Fruit fly (Drosophila melanogaster) whole organism, embryonic: ENCODE data around the gene Invadolysin.

ENCODE experiments used
- ATbp ChIP-seq: fragments of 200-800 bp; sonication (Bioruptor generic); optimal IDR thresholded peaks from 2 replicates; lab custom pipeline; 2017; ENCODE audit warnings: missing biosample characterization, mild to moderate bottlenecking, missing genetic modification characterization, missing genetic modification reagents
- Blimp-1 ChIP-seq: fragments of 200-800 bp; sonication (Bioruptor generic); optimal IDR thresholded peaks from 3 replicates; lab custom pipeline; 2018; ENCODE audit warnings: missing biosample characterization, missing genetic modification characterization, mild to moderate bottlenecking, moderate library complexity, missing genetic modification reagents
- C15 ChIP-seq: fragments of 200-800 bp; sonication (Bioruptor generic); IDR thresholded peaks from 3 replicates; pipeline ENCODE4 v1.3.6; 2022; ENCODE audit warnings: missing biosample characterization, missing genetic modification characterization
- CG10321 ChIP-seq: fragments of 200-800 bp; sonication (Bioruptor generic); IDR thresholded peaks from 2 replicates; pipeline ENCODE4 v1.3.6; 2022; ENCODE audit warnings: missing biosample characterization, missing genetic modification characterization
- CG12299 ChIP-seq: fragments of 200-800 bp; sonication (Bioruptor generic); optimal IDR thresholded peaks from 2 replicates; lab custom pipeline; 2018; ENCODE audit warnings: missing biosample characterization, mild to moderate bottlenecking, missing genetic modification characterization
- CG12769 ChIP-seq: fragments of 200-800 bp; sonication (Bioruptor generic); optimal IDR thresholded peaks from 2 replicates; lab custom pipeline; 2019; ENCODE audit warnings: missing biosample characterization, mild to moderate bottlenecking, missing genetic modification characterization, moderate library complexity
- CG14050 ChIP-seq: fragments of 200-800 bp; sonication (Bioruptor generic); IDR thresholded peaks from 3 replicates; pipeline ENCODE4 v1.3.6; 2022; ENCODE audit warnings: missing biosample characterization, missing genetic modification characterization
- CG14667 ChIP-seq: fragments of 200-800 bp; sonication (Bioruptor generic); IDR thresholded peaks from 2 replicates; pipeline ENCODE4 v1.3.6; 2022; ENCODE audit warnings: missing biosample characterization, missing genetic modification characterization
- CG14965 ChIP-seq: fragments of 200-800 bp; sonication (Bioruptor generic); optimal IDR thresholded peaks from 2 replicates; lab custom pipeline; 2016; ENCODE audit warnings: missing biosample characterization, missing genetic modification characterization, borderline replicate concordance
- CG15073 ChIP-seq: fragments of 200-800 bp; sonication (Bioruptor generic); optimal IDR thresholded peaks from 2 replicates; lab custom pipeline; 2016; ENCODE audit warnings: missing biosample characterization, missing genetic modification characterization
- CG1647 ChIP-seq: fragments of 200-800 bp; sonication (Bioruptor generic); optimal IDR thresholded peaks from 3 replicates; lab custom pipeline; 2016; ENCODE audit warnings: missing biosample characterization, missing genetic modification characterization
- CG16779 ChIP-seq: fragments of 200-800 bp; sonication (Bioruptor generic); IDR thresholded peaks from 2 replicates; pipeline ENCODE4 v1.3.6; 2022; ENCODE audit warnings: missing biosample characterization, missing genetic modification characterization
- CG17186 ChIP-seq: fragments of 200-800 bp; sonication (Bioruptor generic); optimal IDR thresholded peaks from 3 replicates; lab custom pipeline; 2017; ENCODE audit warnings: missing biosample characterization, missing genetic modification reagents, missing genetic modification characterization
- CG17829 ChIP-seq: fragments of 200-800 bp; optimal IDR thresholded peaks from 2 replicates; lab custom pipeline; 2019; ENCODE audit warnings: missing biosample characterization, mild to moderate bottlenecking, missing genetic modification characterization, moderate library complexity
- CG18764 ChIP-seq: fragments of 200-800 bp; sonication (Bioruptor generic); optimal IDR thresholded peaks from 3 replicates; lab custom pipeline; 2016; ENCODE audit warnings: missing biosample characterization, missing genetic modification characterization
- CG2712 ChIP-seq: fragments of 200-800 bp; optimal IDR thresholded peaks from 3 replicates; lab custom pipeline; 2019; ENCODE audit warnings: missing biosample characterization, mild to moderate bottlenecking, missing genetic modification characterization, moderate library complexity
- CG31388 ChIP-seq: fragments of 200-800 bp; sonication (Bioruptor generic); optimal IDR thresholded peaks from 2 replicates; lab custom pipeline; 2016; ENCODE audit warnings: missing biosample characterization, missing genetic modification characterization
- CG33213 ChIP-seq: fragments of 200-800 bp; sonication (Bioruptor generic); optimal IDR thresholded peaks from 3 replicates; lab custom pipeline; 2016; ENCODE audit warnings: missing biosample characterization, missing genetic modification characterization
- CG4617 ChIP-seq: fragments of 200-800 bp; sonication (Bioruptor generic); optimal IDR thresholded peaks from 3 replicates; lab custom pipeline; 2016; ENCODE audit warnings: missing biosample characterization, missing genetic modification characterization, borderline replicate concordance
- CG6254 ChIP-seq: fragments of 200-800 bp; sonication (Bioruptor generic); optimal IDR thresholded peaks from 3 replicates; lab custom pipeline; 2017; ENCODE audit warnings: mild to moderate bottlenecking, missing biosample characterization, missing genetic modification reagents, missing genetic modification characterization
- CG7357 ChIP-seq: fragments of 200-800 bp; sonication (Bioruptor generic); IDR thresholded peaks from 3 replicates; pipeline ENCODE4 v1.3.6; 2022; ENCODE audit warnings: missing biosample characterization, missing genetic modification characterization
- CG7963 ChIP-seq: fragments of 200-800 bp; sonication (Bioruptor generic); IDR thresholded peaks from 3 replicates; pipeline ENCODE4 v1.3.6; 2022; ENCODE audit warnings: missing biosample characterization, missing genetic modification characterization; ENCODE audit not compliant: partially characterized antibody
- CG8359 ChIP-seq: fragments of 200-800 bp; sonication (Bioruptor generic); optimal IDR thresholded peaks from 2 replicates; lab custom pipeline; 2017; ENCODE audit warnings: missing biosample characterization, mild to moderate bottlenecking, missing genetic modification characterization, borderline replicate concordance
- CG8924 ChIP-seq: fragments of 200-800 bp; optimal IDR thresholded peaks from 3 replicates; lab custom pipeline; 2019; ENCODE audit warnings: missing biosample characterization, mild to moderate bottlenecking, missing genetic modification characterization, moderate library complexity
- CG9215 ChIP-seq: fragments of 200-800 bp; sonication (Bioruptor generic); IDR thresholded peaks from 2 replicates; pipeline ENCODE4 v1.3.6; 2022; ENCODE audit warnings: missing biosample characterization, missing genetic modification characterization
- CG9609 ChIP-seq: fragments of 200-800 bp; sonication (Bioruptor generic); optimal IDR thresholded peaks from 3 replicates; lab custom pipeline; 2016; ENCODE audit warnings: missing biosample characterization, missing genetic modification characterization
- CG9876 ChIP-seq: fragments of 200-800 bp; sonication (Bioruptor generic); optimal IDR thresholded peaks from 2 replicates; lab custom pipeline; 2016; ENCODE audit warnings: missing biosample characterization, missing genetic modification characterization
- Doc2 ChIP-seq: fragments of 200-800 bp; sonication (Bioruptor generic); IDR thresholded peaks from 2 replicates; pipeline ENCODE4 v1.3.6; 2022; ENCODE audit warnings: missing biosample characterization, missing genetic modification characterization
- Doc3 ChIP-seq: fragments of 200-800 bp; sonication (Bioruptor generic); IDR thresholded peaks from 3 replicates; pipeline ENCODE4 v1.3.6; 2022; ENCODE audit warnings: missing biosample characterization, missing genetic modification characterization; ENCODE audit not compliant: partially characterized antibody
- ERR ChIP-seq: fragments of 200-800 bp; sonication (Bioruptor generic); optimal IDR thresholded peaks from 2 replicates; lab custom pipeline; 2016; ENCODE audit warnings: missing biosample characterization, missing genetic modification characterization
- Fer2 ChIP-seq: fragments of 200-800 bp; sonication (Bioruptor generic); optimal IDR thresholded peaks from 2 replicates; lab custom pipeline; 2018; ENCODE audit warnings: missing biosample characterization, mild to moderate bottlenecking, missing genetic modification characterization, moderate library complexity
- Max ChIP-seq: fragments of 200-800 bp; sonication (Bioruptor generic); optimal IDR thresholded peaks from 2 replicates; lab custom pipeline; 2016; ENCODE audit warnings: missing biosample characterization, mild to moderate bottlenecking, missing genetic modification characterization
- Mrtf ChIP-seq: fragments of 200-800 bp; sonication (Bioruptor generic); IDR thresholded peaks from 3 replicates; pipeline ENCODE4 v1.3.6; 2022; ENCODE audit warnings: missing biosample characterization, missing genetic modification characterization
- NfI ChIP-seq: fragments of 200-800 bp; sonication (Bioruptor generic); optimal IDR thresholded peaks from 3 replicates; lab custom pipeline; 2018; ENCODE audit warnings: missing biosample characterization, mild to moderate bottlenecking, missing genetic modification characterization, moderate library complexity
- Opbp ChIP-seq: fragments of 200-800 bp; sonication (Bioruptor generic); IDR thresholded peaks from 3 replicates; pipeline ENCODE4 v1.3.6; 2022; ENCODE audit warnings: missing biosample characterization, missing genetic modification characterization; ENCODE audit not compliant: partially characterized antibody
- Tbp ChIP-seq: fragments of >200 bp; optimal IDR thresholded peaks from 2 replicates; lab custom pipeline; 2018; ENCODE audit warnings: missing biosample characterization, missing genetic modification characterization
- ara ChIP-seq: fragments of 200-800 bp; sonication (Bioruptor generic); IDR thresholded peaks from 2 replicates; pipeline ENCODE4 v1.3.6; 2022; ENCODE audit warnings: missing biosample characterization, missing genetic modification characterization
- btn ChIP-seq: fragments of 200-800 bp; sonication (Bioruptor generic); optimal IDR thresholded peaks from 2 replicates; lab custom pipeline; 2016; ENCODE audit warnings: missing biosample characterization, missing genetic modification characterization
- ci ChIP-seq: fragments of 200-800 bp; sonication (Bioruptor generic); IDR thresholded peaks from 3 replicates; pipeline ENCODE4 v1.3.6; 2022; ENCODE audit warnings: missing biosample characterization, missing genetic modification characterization
- eve ChIP-seq, 2 experiments: fragments of >200 bp; optimal IDR thresholded peaks; 2 replicates each; lab custom pipeline; 2017; ENCODE audit warnings: missing biosample characterization in 2 of 2, missing genetic modification characterization in 2 of 2
- gcm2 ChIP-seq: fragments of 200-800 bp; sonication (Bioruptor generic); optimal IDR thresholded peaks from 2 replicates; lab custom pipeline; 2016; ENCODE audit warnings: missing biosample characterization, missing genetic modification characterization
- gsb ChIP-seq: fragments of 200-800 bp; sonication (Bioruptor generic); IDR thresholded peaks from 2 replicates; pipeline ENCODE4 v1.3.6; 2022; ENCODE audit warnings: missing biosample characterization, missing genetic modification characterization
- org-1 ChIP-seq: fragments of 200-800 bp; sonication (Bioruptor generic); optimal IDR thresholded peaks from 2 replicates; lab custom pipeline; 2017; ENCODE audit warnings: missing biosample characterization, missing genetic modification characterization
- phol ChIP-seq: fragments of 200-800 bp; sonication (Bioruptor generic); optimal IDR thresholded peaks from 3 replicates; lab custom pipeline; 2018; ENCODE audit warnings: missing biosample characterization, mild to moderate bottlenecking, missing genetic modification characterization, moderate library complexity
- repo ChIP-seq: fragments of 200-800 bp; sonication (Bioruptor generic); optimal IDR thresholded peaks from 2 replicates; lab custom pipeline; 2016; ENCODE audit warnings: missing biosample characterization, missing genetic modification characterization
- sqz ChIP-seq: fragments of 200-800 bp; sonication (Bioruptor generic); optimal IDR thresholded peaks from 3 replicates; lab custom pipeline; 2018; ENCODE audit warnings: missing biosample characterization, mild to moderate bottlenecking, missing genetic modification characterization
- stc ChIP-seq: fragments of 200-800 bp; sonication (Bioruptor generic); IDR thresholded peaks from 2 replicates; pipeline ENCODE4 v1.3.6; 2022; ENCODE audit warnings: missing biosample characterization, missing genetic modification characterization
- stwl ChIP-seq: fragments of 200-800 bp; sonication (Bioruptor generic); optimal IDR thresholded peaks from 3 replicates; lab custom pipeline; 2018; ENCODE audit warnings: missing biosample characterization, mild to moderate bottlenecking, missing genetic modification characterization, moderate library complexity
- sug ChIP-seq: fragments of 200-800 bp; optimal IDR thresholded peaks from 2 replicates; lab custom pipeline; 2019; ENCODE audit warnings: missing biosample characterization, mild to moderate bottlenecking, missing genetic modification characterization, moderate library complexity
- trem ChIP-seq: fragments of 200-800 bp; optimal IDR thresholded peaks from 3 replicates; lab custom pipeline; 2019; ENCODE audit warnings: missing biosample characterization, mild to moderate bottlenecking, missing genetic modification characterization, moderate library complexity

The Invadolysin gene

DNA sequence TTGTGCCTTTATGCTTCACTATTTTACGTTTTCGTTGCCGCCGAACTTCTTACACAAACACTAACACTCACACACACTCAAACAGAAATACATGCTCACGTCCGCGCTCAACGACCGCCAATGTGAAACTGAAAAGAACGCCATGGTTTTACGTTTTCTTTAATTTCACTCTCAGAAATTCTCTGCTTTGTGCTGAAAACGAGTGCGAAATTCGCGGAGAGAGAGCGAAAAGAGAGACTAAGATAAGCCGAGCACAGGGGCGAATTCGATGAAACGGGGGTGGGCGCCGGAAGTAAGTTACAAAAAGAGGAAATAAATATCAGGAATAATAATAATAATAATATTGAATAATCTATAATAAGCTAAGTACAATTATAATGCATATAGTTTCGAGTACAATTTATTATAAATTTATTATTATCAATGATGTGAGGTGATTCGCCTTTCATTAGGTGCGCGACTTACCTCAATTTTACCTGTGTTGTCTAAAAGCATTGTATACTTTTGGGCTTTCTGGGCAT is 25.9 kb downstream of the Invadolysin start, which contains the start of gene Best1 (continued):
- TF ChIP-seq CG17829 (tag; lab: Kevin White, UChicago) (peak; percentile 94), CG8359 (GFP tag; lab: Kevin White, UChicago) (peak; percentile 71), sug (tag; lab: Kevin White, UChicago) (peak; percentile 89), NfI (peak; percentile 94), CG6254 (GFP tag; lab: Kevin White, UChicago) (peak; percentile 97), CG9609 (GFP tag; lab: Kevin White, UChicago) (peak; percentile 77), gsb (GFP tag; lab: Robert Waterston, UW) (peak; percentile 91), Doc3 (0 out of 3 replicates have a peak, but pooled peaks have one; percentile 47), CG4617 (GFP tag; lab: Kevin White, UChicago) (peak; percentile 37), Tbp (GFP tag; lab: Kevin White, UChicago) (no peak), C15 (peak; percentile 75; the same call in 2 of the 3 replicates), CG12299 (peak; percentile 86), stwl (tag; lab: Kevin White, UChicago) (peak; percentile 41), btn (no peak), Blimp-1 (GFP tag; lab: Kevin White, UChicago) (peak; percentile 95), CG7357 (GFP tag; lab: Robert Waterston, UW) (peak; percentile 79), ara (peak; percentile 89), CG18764 (GFP tag; lab: Kevin White, UChicago) (peak; percentile 33), sqz (GFP tag; lab: Kevin White, UChicago) (peak; percentile 70), eve (GFP tag; optimal IDR thresholded peaks at IDR 0.05; lab: Kevin White, UChicago) (peak in 1 of 2 experiments; percentile 26), Doc2 (GFP tag; lab: Robert Waterston, UW) (peak; percentile 65), CG9876 (peak; percentile 29), ERR (GFP tag; lab: Kevin White, UChicago) (no peak), CG8924 (peak; percentile 93), CG14965 (no peak), Max (GFP tag; lab: Kevin White, UChicago) (peak; percentile 70), CG16779 (GFP tag; lab: Robert Waterston, UW) (peak; percentile 83), stc (GFP tag; lab: Robert Waterston, UW) (peak; percentile 90), org-1 (GFP tag; lab: Kevin White, UChicago) (peak; percentile 77), CG1647 (peak; percentile 24), ci (peak; percentile 95), Opbp (peak; percentile 87), ATbp (GFP tag; lab: Kevin White, UChicago) (peak; percentile 92), Fer2 (peak; percentile 87), CG31388 (peak; percentile 82), phol (peak; percentile 87), trem (tag; lab: Kevin White, UChicago) (peak; percentile 85), CG2712 (peak; percentile 95), CG12769 (tag; lab: Kevin White, UChicago) (peak; percentile 89), CG15073 (GFP tag; lab: Kevin White, UChicago) (peak; percentile 41), gcm2 (GFP tag; lab: Kevin White, UChicago) (peak; percentile 35), CG7963 (GFP tag; lab: Robert Waterston, UW) (no peak), CG17186 (GFP tag; lab: Kevin White, UChicago) (peak; percentile 49), CG10321 (GFP tag; lab: Robert Waterston, UW) (peak; percentile 68), CG33213 (GFP tag; lab: Kevin White, UChicago) (peak; percentile 50), CG14667 (GFP tag; lab: Robert Waterston, UW) (peak; percentile 89), Mrtf (GFP tag; lab: Robert Waterston, UW) (peak; percentile 89), CG14050 (GFP tag; lab: Robert Waterston, UW) (peak; percentile 85), repo (GFP tag; lab: Kevin White, UChicago) (peak; percentile 56), CG9215 (GFP tag; lab: Robert Waterston, UW) (peak; percentile 87)
